Fruit fly (Drosophila melanogaster) whole organism, pupa: ENCODE measurements around the gene Snx27.

Experiments used
- CG32121 ChIP-seq: fragments of 200-800 bp; sonication (Bioruptor generic); IDR thresholded peaks from 2 replicates; pipeline ENCODE4 v1.3.6; 2022; ENCODE audit warnings: missing biosample characterization, missing genetic modification characterization
- CG8159 ChIP-seq: fragments of 200-800 bp; sonication (Bioruptor generic); optimal IDR thresholded peaks from 3 replicates; lab custom pipeline; 2018; ENCODE audit warnings: missing biosample characterization, mild to moderate bottlenecking, missing genetic modification characterization, moderate library complexity
- CG8301 ChIP-seq: fragments of 200-800 bp; sonication (Bioruptor generic); optimal IDR thresholded peaks from 2 replicates; lab custom pipeline; 2018; ENCODE audit warnings: missing biosample characterization, mild to moderate bottlenecking, missing genetic modification characterization
- Pif1B ChIP-seq: fragments of 200-800 bp; sonication (Bioruptor generic); optimal IDR thresholded peaks from 3 replicates; lab custom pipeline; 2016; ENCODE audit warnings: missing biosample characterization, missing genetic modification characterization
- Snoo ChIP-seq: fragments of 200-800 bp; sonication (Bioruptor generic); optimal IDR thresholded peaks from 3 replicates; lab custom pipeline; 2017; ENCODE audit warnings: missing biosample characterization, mild to moderate bottlenecking, missing genetic modification characterization, inconsistent platforms

DNA sequence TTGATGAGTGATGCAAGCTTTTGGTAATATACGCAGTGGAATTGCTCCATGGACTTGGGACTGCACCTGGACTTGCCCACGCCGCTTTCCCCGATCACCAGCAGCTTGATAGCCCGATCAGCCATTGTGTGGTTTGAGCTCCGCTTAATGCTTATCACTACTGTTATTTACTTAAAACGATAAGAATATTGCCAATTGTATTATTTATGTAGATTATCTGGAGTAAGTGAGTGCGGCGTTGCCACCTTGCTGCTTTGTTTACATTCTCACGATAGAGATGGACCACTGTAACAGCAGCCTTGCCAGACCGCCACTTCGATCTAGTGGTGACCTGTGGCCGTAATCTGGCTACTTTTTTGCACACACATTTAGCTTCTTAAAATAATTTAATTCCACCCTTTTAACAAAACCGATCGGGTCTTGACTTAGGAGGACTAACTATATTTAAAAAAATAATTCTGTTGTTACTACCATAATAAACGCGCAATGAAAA lies 66.2 kb downstream of the Snx27 start, which contains the start of gene Rab18:
- TF ChIP-seq CG8301 (no peak), CG32121 (GFP tag; lab: Robert Waterston, UW) (no peak), CG8159 (tag; lab: Kevin White, UChicago) (no peak), Pif1B (no peak), Snoo (tag; lab: Kevin White, UChicago) (no peak)
